Worm (Caenorhabditis elegans) whole organism, L2 larva: Measurements from ENCODE around the gene Y39G8B.5.

ENCODE experiments used
- elt-1 ChIP-seq: fragments of 150-350 bp; optimal IDR thresholded peaks from 2 replicates; lab custom pipeline; 2014; ENCODE audit warnings: missing biosample characterization, missing genetic modification characterization
- lin-13 ChIP-seq: fragments of 150-350 bp; optimal IDR thresholded peaks from 2 replicates; lab custom pipeline; 2014; ENCODE audit warnings: missing biosample characterization, missing genetic modification reagents, missing genetic modification characterization
- mbf-1 ChIP-seq: sonication (generic microtip); optimal IDR thresholded peaks from 2 replicates; lab custom pipeline; 2017; ENCODE audit warnings: missing biosample characterization, missing genetic modification characterization
- nhr-12 ChIP-seq: fragments of 150-350 bp; optimal IDR thresholded peaks from 2 replicates; lab custom pipeline; 2014; ENCODE audit warnings: missing biosample characterization, missing genetic modification characterization
- snpc-4 ChIP-seq: fragments of 150-350 bp; optimal IDR thresholded peaks from 2 replicates; lab custom pipeline; 2014; ENCODE audit warnings: missing biosample characterization, missing genetic modification characterization
- unc-62 ChIP-seq: fragments of 150-350 bp; optimal IDR thresholded peaks from 2 replicates; lab custom pipeline; 2014; ENCODE audit warnings: missing biosample characterization, missing genetic modification reagents, missing genetic modification characterization

DNA sequence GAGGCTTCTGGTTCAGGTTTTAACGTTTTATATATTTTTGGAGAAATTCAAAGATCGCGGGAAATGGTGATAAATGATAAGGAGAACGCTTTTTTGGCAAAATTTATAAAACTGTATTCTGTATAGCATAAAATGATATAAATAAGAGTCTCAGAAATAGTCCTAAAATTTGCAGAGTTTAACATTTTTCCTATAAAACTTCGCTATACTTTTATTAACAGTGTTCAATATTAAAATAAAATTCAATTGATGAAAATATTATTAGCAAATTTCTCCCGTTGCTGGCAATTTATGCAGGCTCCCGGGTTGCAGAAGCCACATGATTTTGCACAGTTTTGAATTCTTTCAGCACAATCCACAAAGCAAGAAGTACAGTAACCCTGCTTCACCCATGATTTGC, 7.3 kb upstream of the Y39G8B.5 start, which contains the start of gene F01D5.2:
- TF ChIP-seq snpc-4 (tag; lab: Kevin White, UChicago) (no peak), nhr-12 (no peak), lin-13 (no peak), elt-1 (tag; lab: Kevin White, UChicago) (no peak), mbf-1 (tag; lab: Kevin White, UChicago) (no peak), unc-62 (GFP tag; lab: Kevin White, UChicago) (no peak)
